Fruit fly (Drosophila melanogaster) Kc167 (cell line): ENCODE measurements around the gene Trm7-34.

Source experiments
- Myc ChIP-seq: fragments of >200 bp; optimal IDR thresholded peaks from 2 replicates; lab custom pipeline; 2017; ENCODE audit warnings: missing external identifiers
- h ChIP-seq: fragments of >200 bp; optimal IDR thresholded peaks from 3 replicates; lab custom pipeline; 2018; ENCODE audit warnings: missing external identifiers
- insv ChIP-seq: fragments of >200 bp; optimal IDR thresholded peaks from 3 replicates; lab custom pipeline; 2018; ENCODE audit warnings: missing external identifiers
- psq ChIP-seq: fragments of >200 bp; optimal IDR thresholded peaks from 2 replicates; lab custom pipeline; 2017; ENCODE audit warnings: missing external identifiers
- ttk ChIP-seq: sonication (Bioruptor generic); optimal IDR thresholded peaks from 2 replicates; lab custom pipeline; 2017; ENCODE audit warnings: missing external identifiers

DNA sequence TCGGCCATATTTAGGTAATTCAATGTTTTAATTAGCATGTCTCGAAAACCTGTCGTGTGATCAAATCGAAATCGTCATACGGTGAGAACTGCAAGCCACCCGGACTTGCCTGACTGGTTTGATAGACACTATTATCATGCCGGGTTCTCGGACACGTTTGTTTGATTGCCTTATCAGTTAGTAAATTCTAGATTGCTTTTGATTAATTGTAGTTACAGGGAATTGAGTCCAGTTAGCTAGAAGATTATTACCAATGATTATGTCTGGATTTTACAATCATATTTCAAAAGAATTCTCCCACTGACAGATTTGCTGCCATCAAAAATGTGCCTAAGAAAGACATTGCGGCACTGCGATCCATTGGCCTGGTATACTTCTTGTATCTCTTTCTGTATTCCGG lies 24.0 kb downstream of the Trm7-34 start:
- TF ChIP-seq ttk (no peak), Myc (lab: Kevin White, UChicago) (no peak), insv (lab: Kevin White, UChicago) (no peak), psq (no peak), h (lab: Kevin White, UChicago) (no peak)
